Worm (Caenorhabditis elegans) whole organism, L4/young adult: ENCODE data around the gene atg-10.

Source experiments
- W03F9.2 ChIP-seq: fragments of 150-350 bp; optimal IDR thresholded peaks from 2 replicates; lab custom pipeline; 2014; ENCODE audit warnings: missing biosample characterization, missing genetic modification characterization
- dao-5 ChIP-seq: sonication (generic microtip); optimal IDR thresholded peaks from 2 replicates; lab custom pipeline; 2016; ENCODE audit warnings: missing genotype, missing genetic modification characterization, moderate library complexity, missing compliant biosample characterization
- him-1 ChIP-seq: sonication (generic microtip); optimal IDR thresholded peaks from 2 replicates; lab custom pipeline; 2016; ENCODE audit warnings: missing genotype, missing genetic modification reagents, missing genetic modification characterization, missing compliant biosample characterization

Gene atg-10

ce11 chrII:8679799-8680198, 20.9 kb downstream of the atg-10 start:
- TF ChIP-seq W03F9.2 (tag; lab: Kevin White, UChicago) (no peak), dao-5 (tag; lab: Kevin White, UChicago) (no peak)

DNA sequence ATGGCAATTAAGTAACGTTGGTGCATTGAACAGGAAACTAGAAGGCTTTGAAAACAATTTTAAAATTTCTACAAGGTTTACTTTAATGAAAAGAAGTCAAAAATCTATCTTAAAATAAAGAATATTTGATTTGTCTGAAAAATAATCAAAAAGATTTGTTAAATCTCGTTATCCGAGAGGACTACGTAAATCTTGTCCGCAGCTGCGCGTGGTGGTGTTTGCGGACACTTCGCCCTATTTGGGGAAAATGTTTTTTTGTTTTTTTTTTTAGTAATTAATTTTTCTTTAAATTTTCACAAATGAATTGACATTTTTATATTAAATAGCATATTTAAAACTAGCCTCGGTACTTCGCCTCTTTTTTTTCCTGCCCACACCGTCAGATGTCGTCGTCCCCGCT, 25.0 kb downstream of the atg-10 start:
- no peak for TF ChIP-seq dao-5 (tag; lab: Kevin White, UChicago)
- TF ChIP-seq W03F9.2 (tag; lab: Kevin White, UChicago) = peak; percentile 72
- TF ChIP-seq him-1 = peak; percentile 2

DNA sequence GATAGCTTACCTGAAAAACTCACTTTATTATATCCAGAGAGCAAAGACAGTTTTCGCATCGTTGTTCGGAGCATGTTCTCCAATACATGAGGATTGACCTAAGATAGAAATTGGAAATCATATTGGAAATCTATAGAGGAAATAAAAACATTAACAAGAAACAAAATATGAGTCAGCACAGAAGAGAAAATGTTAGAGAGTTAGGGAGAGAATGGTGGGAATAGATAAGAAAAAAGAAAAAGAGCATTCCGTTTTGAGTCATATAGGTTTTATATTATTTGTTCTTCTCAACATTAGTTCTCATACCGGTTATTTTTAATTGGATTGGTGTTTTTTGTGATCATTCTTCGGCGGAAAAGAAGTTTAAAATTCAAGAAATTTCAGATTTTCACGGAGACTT, 25.9 kb downstream of the atg-10 start, which contains the start of gene hgap-2:
Gene hgap-2, minus strand, starts transcription at position 101 of the 400 bp plus-strand sequence.
- TF ChIP-seq dao-5 (tag; lab: Kevin White, UChicago) (no peak), him-1 (no peak), W03F9.2 (tag; lab: Kevin White, UChicago) (no peak)

DNA sequence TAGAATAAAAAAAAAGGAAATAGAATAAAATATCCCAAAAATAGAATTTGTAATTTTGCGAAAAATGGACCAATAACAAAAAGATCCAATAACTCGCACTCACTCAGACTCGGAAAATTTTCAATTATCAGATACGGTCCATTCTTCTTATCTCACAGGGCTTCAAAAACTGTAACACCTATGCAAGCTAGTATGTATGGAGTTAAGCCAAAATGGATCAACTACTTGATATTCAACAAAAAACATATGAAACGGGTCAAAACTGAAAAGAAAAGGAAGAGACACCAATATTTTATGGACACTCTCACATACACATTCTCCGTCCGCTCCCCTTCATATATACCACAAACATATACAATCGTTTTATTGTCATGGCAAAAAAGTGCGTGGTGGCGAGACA, 26.7 kb downstream of the atg-10 start, which contains the start of gene C34C6.9:
Gene C34C6.9, plus strand, starts transcription at position 301 of the 400 bp plus-strand sequence.
- no peak for TF ChIP-seq dao-5 (tag; lab: Kevin White, UChicago)
- TF ChIP-seq W03F9.2 (tag; lab: Kevin White, UChicago) = no peak
- no peak for TF ChIP-seq him-1

DNA sequence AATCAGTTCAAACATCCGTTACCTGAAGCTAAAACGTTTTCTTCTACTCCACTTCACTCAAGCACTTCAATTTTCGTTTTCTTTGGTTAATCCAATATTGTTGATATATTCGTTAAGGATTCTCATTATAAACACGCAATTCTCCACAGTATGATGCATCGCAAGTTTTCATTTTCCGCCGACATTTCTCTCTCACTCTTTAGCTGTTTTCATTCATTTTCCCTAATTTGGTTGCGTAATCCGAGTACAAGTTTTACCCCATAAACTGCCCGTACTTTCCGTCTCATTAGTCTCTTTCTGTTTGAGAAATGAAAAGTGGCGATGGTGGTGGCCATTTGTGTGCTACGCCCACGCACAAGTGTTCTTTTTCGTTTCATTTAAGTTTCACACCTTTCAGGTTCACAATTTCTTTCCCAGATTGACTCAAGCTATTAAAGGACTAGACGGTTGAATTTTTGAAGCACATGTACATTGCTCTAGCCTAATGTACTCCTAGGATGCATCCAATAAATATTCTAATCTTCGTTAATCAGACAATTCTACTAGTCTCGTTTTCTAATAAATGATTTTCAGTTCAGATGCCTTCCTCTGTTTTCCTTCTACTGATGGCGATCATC, 32.5 kb downstream of the atg-10 start, which contains the start of gene C34C6.3:
Gene C34C6.3, plus strand, starts transcription at position 567 of the 617 bp plus-strand sequence.
- no peak for TF ChIP-seq dao-5 (tag; lab: Kevin White, UChicago)
- no peak for TF ChIP-seq him-1
- TF ChIP-seq W03F9.2 (tag; lab: Kevin White, UChicago) = no peak

ce11 chrII:8695783-8696182, 36.8 kb downstream of the atg-10 start, which contains the start of gene C34C6.10:
Gene C34C6.10, minus strand, starts transcription at chrII:8695883.
- TF ChIP-seq W03F9.2 (tag; lab: Kevin White, UChicago) (no peak), him-1 (no peak), dao-5 (tag; lab: Kevin White, UChicago) (no peak)

DNA sequence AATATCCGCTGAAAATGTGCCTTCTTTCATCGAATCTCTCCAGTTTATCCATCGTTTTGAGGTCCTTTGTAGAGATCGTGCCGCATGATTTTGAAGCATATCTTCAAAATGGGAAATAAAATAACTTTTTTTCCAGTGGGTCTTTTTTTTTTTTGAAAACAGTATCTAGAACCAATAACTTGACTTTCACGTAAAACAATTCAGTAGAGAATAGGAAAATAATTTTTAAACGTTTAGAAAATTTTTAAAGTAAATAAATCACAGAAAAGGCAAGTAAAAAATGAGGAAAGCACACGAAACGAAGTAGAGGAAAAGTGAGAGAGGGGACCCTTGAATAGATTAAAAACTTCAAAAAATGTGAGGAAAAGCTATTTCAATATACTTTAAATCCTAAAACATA, 39.9 kb downstream of the atg-10 start, which contains the start of gene chdh-1:
Gene chdh-1, minus strand, starts transcription at position 101 of the 400 bp plus-strand sequence.
- no peak for TF ChIP-seq W03F9.2 (tag; lab: Kevin White, UChicago)
- TF ChIP-seq him-1 = no peak
- TF ChIP-seq dao-5 (tag; lab: Kevin White, UChicago) = no peak

DNA sequence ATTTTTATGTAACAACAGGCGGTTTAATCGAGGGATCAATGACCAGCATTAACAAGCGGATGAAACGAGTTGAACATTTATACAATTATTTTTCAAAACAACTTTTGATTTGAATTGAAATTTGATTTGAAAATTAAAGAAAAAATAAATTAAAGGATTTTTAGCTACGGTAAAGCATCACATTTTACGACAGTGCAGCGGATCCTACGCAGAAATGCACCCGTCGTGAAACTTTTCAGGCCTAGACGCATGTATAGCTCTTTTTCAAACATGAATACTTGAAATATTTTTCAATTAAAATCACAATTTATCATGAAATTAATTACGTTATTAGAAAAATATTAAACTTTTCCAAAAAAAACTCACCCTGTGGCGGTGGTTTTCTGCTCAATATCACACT, 42.1 kb downstream of the atg-10 start:
- TF ChIP-seq dao-5 (tag; lab: Kevin White, UChicago) = no peak
- no peak for TF ChIP-seq W03F9.2 (tag; lab: Kevin White, UChicago)
- no peak for TF ChIP-seq him-1

ce11 chrII:8701619-8702350, 42.9 kb downstream of the atg-10 start, which contains the start of gene sphk-1:
Gene sphk-1, minus strand, starts transcription at chrII:8701669.
- TF ChIP-seq him-1 = no peak
- no peak for TF ChIP-seq W03F9.2 (tag; lab: Kevin White, UChicago)
- TF ChIP-seq dao-5 (tag; lab: Kevin White, UChicago) = no peak

ce11 chrII:8703729-8704128, 44.8 kb downstream of the atg-10 start, which contains the start of gene ceh-7:
Gene ceh-7, minus strand, starts transcription at chrII:8703829.
- TF ChIP-seq dao-5 (tag; lab: Kevin White, UChicago) (no peak), him-1 (no peak), W03F9.2 (tag; lab: Kevin White, UChicago) (no peak)

ce11 chrII:8704413-8704874, 45.5 kb downstream of the atg-10 start, which contains the start of gene prx-5:
Gene prx-5, plus strand, starts transcription at chrII:8704824.
- TF ChIP-seq dao-5 (tag; lab: Kevin White, UChicago) (no peak), W03F9.2 (tag; lab: Kevin White, UChicago) (no peak), him-1 (no peak)

DNA sequence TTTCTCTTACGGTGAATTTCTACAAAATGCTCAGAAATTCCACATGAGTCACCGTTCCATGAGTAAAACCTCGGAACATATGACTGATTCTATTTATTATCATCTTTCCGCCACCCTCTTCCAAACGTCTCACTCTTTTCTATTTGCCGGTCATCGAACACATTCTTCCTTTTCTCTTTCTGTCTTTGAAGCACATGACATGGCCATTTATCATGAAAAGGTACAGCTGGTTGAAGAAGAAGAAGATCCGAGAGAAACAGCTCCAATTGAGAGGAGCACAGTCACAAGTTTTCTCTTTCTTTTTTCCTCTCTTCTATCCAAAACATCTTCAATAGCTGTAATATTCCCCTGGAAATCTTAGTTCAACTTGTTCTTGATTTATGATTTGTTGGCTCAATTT, 48.1 kb downstream of the atg-10 start, which contains the start of gene cup-16:
Gene cup-16, plus strand, starts transcription at position 132 of the 400 bp plus-strand sequence.
- TF ChIP-seq him-1 (no peak), dao-5 (tag; lab: Kevin White, UChicago) (no peak), W03F9.2 (tag; lab: Kevin White, UChicago) (no peak)
